Worm (Caenorhabditis elegans) whole organism, L4 larva: ENCODE results near the gene set-11.

Experiments used
- hmg-1.1 ChIP-seq: fragments of 200-800 bp; sonication (Bioruptor generic); IDR thresholded peaks from 2 replicates; pipeline ENCODE4 v1.3.6; 2022; ENCODE audit warnings: missing genetic modification reagents, missing genetic modification characterization, missing compliant biosample characterization
- lin-13 ChIP-seq: fragments of 150-350 bp; optimal IDR thresholded peaks from 2 replicates; lab custom pipeline; 2014; ENCODE audit warnings: missing biosample characterization, missing genetic modification reagents, missing genetic modification characterization
- nhr-28 ChIP-seq: fragments of 150-350 bp; optimal IDR thresholded peaks from 2 replicates; lab custom pipeline; 2014; ENCODE audit warnings: missing biosample characterization, missing genetic modification characterization

ce11 chrII:2640982-2641381 lies 51.4 kb downstream of the set-11 start, which contains the start of gene F22E5.23:
- no peak for TF ChIP-seq lin-13 (GFP tag; lab: Kevin White, UChicago)
- no peak for TF ChIP-seq hmg-1.1 (GFP tag; lab: Robert Waterston, UW)
- no peak for TF ChIP-seq nhr-28 (tag; lab: Kevin White, UChicago)
